Worm (Caenorhabditis elegans) whole organism, L4/young adult: ENCODE results near the gene T06E6.15.

ENCODE experiments used
- W03F9.2 ChIP-seq: fragments of 150-350 bp; optimal IDR thresholded peaks from 2 replicates; lab custom pipeline; 2014; ENCODE audit warnings: missing biosample characterization, missing genetic modification characterization
- dao-5 ChIP-seq: sonication (generic microtip); optimal IDR thresholded peaks from 2 replicates; lab custom pipeline; 2016; ENCODE audit warnings: missing genotype, missing genetic modification characterization, moderate library complexity, missing compliant biosample characterization
- him-1 ChIP-seq: sonication (generic microtip); optimal IDR thresholded peaks from 2 replicates; lab custom pipeline; 2016; ENCODE audit warnings: missing genotype, missing genetic modification reagents, missing genetic modification characterization, missing compliant biosample characterization

DNA sequence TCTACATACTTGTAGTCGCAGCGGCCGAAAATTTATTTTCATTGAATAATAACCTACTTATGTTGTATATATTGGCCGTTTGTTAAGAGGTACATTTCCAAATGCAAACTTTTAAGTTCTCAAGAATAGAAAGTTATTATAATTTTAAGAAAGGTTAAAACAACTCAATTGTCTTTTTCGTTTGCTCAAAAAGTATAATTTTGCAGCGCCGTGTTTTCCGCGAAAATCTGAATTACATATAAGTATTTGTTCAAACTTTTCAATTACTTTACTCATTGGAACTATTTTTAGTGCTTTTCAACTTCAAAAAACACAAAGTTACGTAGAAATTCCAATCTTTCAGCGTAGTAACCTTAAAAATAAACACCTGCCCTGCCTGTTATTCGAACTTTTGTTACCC lies 45.8 kb upstream of the T06E6.15 start, which contains the start of gene srh-239:
- TF ChIP-seq him-1 (tag; lab: Kevin White, UChicago), result no peak
- no peak for TF ChIP-seq W03F9.2 (tag; lab: Kevin White, UChicago)
- no peak for TF ChIP-seq dao-5 (tag; lab: Kevin White, UChicago)
